Worm (Caenorhabditis elegans) whole organism, late embryonic: ENCODE measurements around the gene W02B3.4.

Experiments
- F13H6.1 ChIP-seq: sonication (generic microtip); optimal IDR thresholded peaks from 2 replicates; lab custom pipeline; 2016; ENCODE audit warnings: missing genetic modification characterization, missing compliant biosample characterization
- K02D7.2 ChIP-seq: sonication (generic microtip); optimal IDR thresholded peaks from 2 replicates; lab custom pipeline; 2017; ENCODE audit warnings: mild to moderate bottlenecking, missing genetic modification characterization, missing compliant biosample characterization
- ahr-1 ChIP-seq: sonication (generic microtip); optimal IDR thresholded peaks from 2 replicates; lab custom pipeline; 2016; ENCODE audit warnings: missing genetic modification characterization, missing compliant biosample characterization
- ceh-14 ChIP-seq: sonication (generic microtip); optimal IDR thresholded peaks from 2 replicates; lab custom pipeline; 2016; ENCODE audit warnings: missing genotype, missing genetic modification characterization, missing compliant biosample characterization
- ceh-18 ChIP-seq: sonication (generic microtip); optimal IDR thresholded peaks from 2 replicates; lab custom pipeline; 2016; ENCODE audit warnings: missing genetic modification characterization, missing compliant biosample characterization
- ceh-19 ChIP-seq: fragments of 200-800 bp; sonication (Bioruptor generic); optimal IDR thresholded peaks from 2 replicates; lab custom pipeline; 2018; ENCODE audit warnings: mild to moderate bottlenecking, missing genetic modification characterization, missing compliant biosample characterization
- ceh-2 ChIP-seq: sonication (generic microtip); optimal IDR thresholded peaks from 2 replicates; lab custom pipeline; 2016; ENCODE audit warnings: missing genotype, missing genetic modification characterization, missing compliant biosample characterization
- ceh-22 ChIP-seq: sonication (generic microtip); optimal IDR thresholded peaks from 2 replicates; lab custom pipeline; 2017; ENCODE audit warnings: missing biosample characterization, missing genetic modification characterization
- ceh-24 ChIP-seq: sonication (generic microtip); optimal IDR thresholded peaks from 2 replicates; lab custom pipeline; 2016; ENCODE audit warnings: mild to moderate bottlenecking, missing genetic modification characterization, missing compliant biosample characterization
- ceh-30 ChIP-seq: fragments of 150-350 bp; optimal IDR thresholded peaks from 2 replicates; lab custom pipeline; 2014; ENCODE audit warnings: missing biosample characterization, missing genetic modification characterization
- ceh-31 ChIP-seq: sonication (generic microtip); optimal IDR thresholded peaks from 2 replicates; lab custom pipeline; 2016; ENCODE audit warnings: missing genetic modification characterization, missing compliant biosample characterization
- ceh-34 ChIP-seq: sonication (generic microtip); optimal IDR thresholded peaks from 2 replicates; lab custom pipeline; 2016; ENCODE audit warnings: mild to moderate bottlenecking, missing genetic modification characterization, missing compliant biosample characterization
- ceh-6 ChIP-seq: fragments of 200-800 bp; sonication (Bioruptor generic); optimal IDR thresholded peaks from 2 replicates; lab custom pipeline; 2018; ENCODE audit warnings: mild to moderate bottlenecking, missing genetic modification characterization, missing compliant biosample characterization
- ceh-9 ChIP-seq: sonication (generic microtip); optimal IDR thresholded peaks from 2 replicates; lab custom pipeline; 2016; ENCODE audit warnings: mild to moderate bottlenecking, missing genetic modification characterization, inconsistent platforms, missing compliant biosample characterization
- che-1 ChIP-seq: sonication (generic microtip); optimal IDR thresholded peaks from 2 replicates; lab custom pipeline; 2016; ENCODE audit warnings: mild to moderate bottlenecking, missing genetic modification characterization, missing compliant biosample characterization
- dve-1 ChIP-seq: sonication (generic microtip); optimal IDR thresholded peaks from 2 replicates; lab custom pipeline; 2017; ENCODE audit warnings: antibody characterized with exemption, mild to moderate bottlenecking, missing genetic modification characterization, missing compliant biosample characterization
- elt-2 ChIP-seq: sonication (generic microtip); optimal IDR thresholded peaks from 2 replicates; lab custom pipeline; 2016; ENCODE audit warnings: missing genetic modification reagents, missing genetic modification characterization, missing compliant biosample characterization
- fkh-10 ChIP-seq: fragments of 150-350 bp; optimal IDR thresholded peaks from 2 replicates; lab custom pipeline; 2014; ENCODE audit warnings: missing biosample characterization, missing genetic modification reagents, missing genetic modification characterization
- gmeb-2 ChIP-seq: sonication (generic microtip); optimal IDR thresholded peaks from 2 replicates; lab custom pipeline; 2016; ENCODE audit warnings: missing genetic modification characterization, inconsistent platforms, missing compliant biosample characterization
- hlh-15 ChIP-seq: sonication (generic microtip); optimal IDR thresholded peaks from 2 replicates; lab custom pipeline; 2016; ENCODE audit warnings: missing genetic modification characterization, missing compliant biosample characterization
- hlh-6 ChIP-seq: sonication (generic microtip); optimal IDR thresholded peaks from 2 replicates; lab custom pipeline; 2016; ENCODE audit warnings: missing genotype, missing genetic modification characterization, missing compliant biosample characterization
- lim-6 ChIP-seq: sonication (generic microtip); optimal IDR thresholded peaks from 2 replicates; lab custom pipeline; 2016; ENCODE audit warnings: missing genetic modification characterization, missing compliant biosample characterization
- nfya-1 ChIP-seq: sonication (generic microtip); optimal IDR thresholded peaks from 2 replicates; lab custom pipeline; 2017; ENCODE audit warnings: missing genetic modification characterization, mild to moderate bottlenecking, missing compliant biosample characterization, antibody characterized with exemption, moderate library complexity
- nhr-11 ChIP-seq: fragments of 150-350 bp; optimal IDR thresholded peaks from 2 replicates; lab custom pipeline; 2014; ENCODE audit warnings: missing biosample characterization, missing genetic modification characterization
- odd-2 ChIP-seq: sonication (generic microtip); optimal IDR thresholded peaks from 2 replicates; lab custom pipeline; 2017; ENCODE audit warnings: antibody characterized with exemption, mild to moderate bottlenecking, missing genetic modification characterization, missing compliant biosample characterization
- pag-3 ChIP-seq: sonication (generic microtip); optimal IDR thresholded peaks from 2 replicates; lab custom pipeline; 2016; ENCODE audit warnings: missing compliant biosample characterization, missing genetic modification characterization, borderline replicate concordance
- pat-9 ChIP-seq: fragments of 200-800 bp; sonication (Bioruptor generic); optimal IDR thresholded peaks from 2 replicates; lab custom pipeline; 2018; ENCODE audit warnings: mild to moderate bottlenecking, missing genetic modification characterization, moderate library complexity, missing compliant biosample characterization
- pha-4 ChIP-seq: fragments of 150-350 bp; optimal IDR thresholded peaks from 2 replicates; lab custom pipeline; 2018; ENCODE audit warnings: missing biosample characterization, missing genetic modification reagents, missing genetic modification characterization
- pros-1 ChIP-seq: fragments of 150-350 bp; optimal IDR thresholded peaks from 2 replicates; lab custom pipeline; 2014; ENCODE audit warnings: missing biosample characterization, missing genetic modification reagents, missing genetic modification characterization
- ref-2 ChIP-seq: sonication (generic microtip); optimal IDR thresholded peaks from 2 replicates; lab custom pipeline; 2016; ENCODE audit warnings: missing genetic modification characterization, missing compliant biosample characterization
- rnt-1 ChIP-seq: sonication (generic microtip); optimal IDR thresholded peaks from 2 replicates; lab custom pipeline; 2016; ENCODE audit warnings: missing genetic modification characterization, missing compliant biosample characterization
- sdc-2 ChIP-seq: sonication (generic microtip); optimal IDR thresholded peaks from 2 replicates; lab custom pipeline; 2016; ENCODE audit warnings: missing genotype, missing genetic modification characterization, missing compliant biosample characterization
- sox-4 ChIP-seq: sonication (generic microtip); optimal IDR thresholded peaks from 2 replicates; lab custom pipeline; 2017; ENCODE audit warnings: mild to moderate bottlenecking, missing genetic modification characterization, inconsistent platforms, missing compliant biosample characterization
- syd-9 ChIP-seq: sonication (generic microtip); optimal IDR thresholded peaks from 2 replicates; lab custom pipeline; 2016; ENCODE audit warnings: mild to moderate bottlenecking, missing genetic modification characterization, moderate library complexity, missing compliant biosample characterization
- tbx-2 ChIP-seq: sonication (generic microtip); optimal IDR thresholded peaks from 2 replicates; lab custom pipeline; 2016; ENCODE audit warnings: missing genetic modification characterization, missing compliant biosample characterization
- tbx-7 ChIP-seq: sonication (generic microtip); optimal IDR thresholded peaks from 2 replicates; lab custom pipeline; 2016; ENCODE audit warnings: missing genotype, missing genetic modification characterization, missing compliant biosample characterization
- ttx-3 ChIP-seq: sonication (generic microtip); optimal IDR thresholded peaks from 2 replicates; lab custom pipeline; 2016; ENCODE audit warnings: missing genetic modification reagents, missing genetic modification characterization, missing compliant biosample characterization
- unc-3 ChIP-seq, 2 experiments: fragments of 200-800 bp in 1 of 2; sonication (Bioruptor generic) in 1 of 2; sonication (generic microtip) in 1 of 2; conservative IDR thresholded peaks in 1 of 2; optimal IDR thresholded peaks in 1 of 2; 2 replicates each; pipeline versions ENCODE4 v1.3.6 to Lab custom; 2016 to 2022; ENCODE audit warnings: missing compliant biosample characterization in 2 of 2, missing genetic modification characterization in 2 of 2, missing genetic modification reagents in 1 of 2
- unc-42 ChIP-seq: sonication (generic microtip); optimal IDR thresholded peaks from 2 replicates; lab custom pipeline; 2016; ENCODE audit warnings: missing genotype, missing genetic modification characterization, missing compliant biosample characterization
- unc-55 ChIP-seq: sonication (generic microtip); optimal IDR thresholded peaks from 2 replicates; lab custom pipeline; 2017; ENCODE audit warnings: missing biosample characterization, missing genetic modification reagents, missing genetic modification characterization
- zip-5 ChIP-seq: sonication (generic microtip); optimal IDR thresholded peaks from 2 replicates; lab custom pipeline; 2016; ENCODE audit warnings: missing genetic modification characterization, missing compliant biosample characterization

Gene W02B3.4

DNA sequence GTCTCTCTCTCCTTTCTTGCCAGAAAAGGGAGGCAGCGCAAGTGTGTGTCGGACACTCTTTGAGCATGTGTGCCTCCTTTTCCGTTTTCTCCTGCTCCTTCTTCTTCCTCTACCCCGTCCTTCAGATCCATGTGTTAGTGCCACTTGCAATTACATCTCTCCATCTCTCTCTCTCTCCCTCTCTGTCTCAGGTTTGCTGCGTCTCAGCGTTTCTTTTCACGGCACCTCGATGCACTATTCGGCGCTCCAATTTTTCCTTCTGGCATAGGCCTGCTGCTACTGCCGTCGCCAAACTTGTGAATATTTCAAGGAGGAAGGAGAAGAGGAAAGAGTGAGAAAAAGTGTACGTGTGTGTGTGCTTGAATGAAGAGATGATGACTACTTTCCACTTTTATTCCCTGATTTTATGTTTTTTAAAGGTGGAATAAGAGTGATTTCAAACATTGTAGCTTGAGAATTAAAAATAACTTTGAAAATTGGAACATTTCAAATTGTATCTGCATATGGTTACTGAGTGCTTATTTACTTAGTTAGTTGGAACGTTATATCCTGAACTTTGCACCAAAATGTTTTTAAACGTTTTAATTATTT, 14.8 kb downstream of the W02B3.4 start, which contains the start of gene W02B3.3:
Gene W02B3.3, minus strand, starts transcription at position 131 of the 591 bp plus-strand sequence.
- TF ChIP-seq gmeb-2 (no peak), syd-9 (tag; lab: Kevin White, UChicago) (no peak), ceh-34 (peak; percentile 16), ceh-30 (tag; lab: Kevin White, UChicago) (no peak), hlh-15 (tag; lab: Kevin White, UChicago) (no peak), ceh-22 (tag; lab: Kevin White, UChicago) (no peak), unc-3 (GFP tag; conservative IDR thresholded peaks at IDR 0.05; lab: Robert Waterston, UW) (no peak), unc-3 (tag; optimal IDR thresholded peaks at IDR 0.05; lab: Kevin White, UChicago) (no peak), pha-4 (no peak), zip-5 (tag; lab: Kevin White, UChicago) (no peak), sdc-2 (tag; lab: Kevin White, UChicago) (peak; percentile 35), ref-2 (tag; lab: Kevin White, UChicago) (peak; percentile 40), unc-55 (peak; percentile 77), ceh-24 (no peak), fkh-10 (GFP tag; lab: Kevin White, UChicago) (peak; percentile 21), pros-1 (tag; lab: Kevin White, UChicago) (peak; percentile 55), ceh-6 (GFP tag; lab: Kevin White, UChicago) (peak; percentile 34), ceh-18 (tag; lab: Kevin White, UChicago) (peak; percentile 84), che-1 (tag; lab: Kevin White, UChicago) (no peak), lim-6 (tag; lab: Kevin White, UChicago) (no peak), pat-9 (peak; percentile 6), ceh-14 (peak; percentile 69), ceh-9 (tag; lab: Kevin White, UChicago) (no peak), tbx-7 (tag; lab: Kevin White, UChicago) (no peak), rnt-1 (tag; lab: Kevin White, UChicago) (peak; percentile 32), ceh-31 (peak; percentile 84), pag-3 (tag; lab: Kevin White, UChicago) (peak; percentile 33), ttx-3 (tag; lab: Kevin White, UChicago) (no peak), hlh-6 (peak; percentile 43), F13H6.1 (tag; lab: Kevin White, UChicago) (no peak), unc-42 (tag; lab: Kevin White, UChicago) (peak; percentile 94), tbx-2 (tag; lab: Kevin White, UChicago) (peak; percentile 67), dve-1 (tag; lab: Kevin White, UChicago) (no peak), nfya-1 (tag; lab: Kevin White, UChicago) (peak; percentile 23), odd-2 (no peak), elt-2 (tag; lab: Kevin White, UChicago) (no peak), ceh-19 (GFP tag; lab: Kevin White, UChicago) (peak; percentile 74), sox-4 (tag; lab: Kevin White, UChicago) (no peak), K02D7.2 (no peak), ahr-1 (tag; lab: Kevin White, UChicago) (no peak), ceh-2 (tag; lab: Kevin White, UChicago) (peak; percentile 23)

DNA sequence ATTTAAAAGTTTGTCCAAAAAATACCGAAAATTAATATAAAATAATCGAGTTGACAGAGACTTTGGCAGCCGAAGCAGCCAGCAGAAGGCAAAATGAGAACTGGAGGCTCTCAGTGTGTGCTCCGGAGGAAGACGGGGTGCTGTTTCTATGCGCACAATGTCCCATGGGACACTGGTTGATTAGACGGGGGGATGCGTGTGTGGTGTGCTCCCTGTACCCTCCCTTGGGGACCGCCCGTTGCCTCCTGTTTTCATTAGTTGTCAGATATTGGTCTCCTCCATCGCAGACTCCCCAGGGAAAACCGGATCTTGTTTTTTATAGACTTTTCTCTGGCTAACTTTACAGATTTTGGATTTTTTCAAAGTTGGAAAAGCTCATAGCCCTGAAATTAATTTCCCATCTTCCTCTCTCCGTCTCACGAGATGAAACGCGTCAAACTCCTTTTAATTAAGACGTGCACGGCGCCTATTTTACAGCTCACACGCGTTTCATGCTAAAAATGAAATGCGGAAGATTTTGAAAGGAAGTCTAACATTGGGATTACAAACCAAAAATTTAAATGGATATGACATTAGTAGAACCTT, 18.0 kb downstream of the W02B3.4 start, which contains the start of gene C09F5.3:
Gene C09F5.3, minus strand, starts transcription at position 94 of the 585 bp plus-strand sequence.
- TF ChIP-seq nhr-11 (tag; lab: Kevin White, UChicago) (no peak), ceh-24 (no peak), ceh-19 (GFP tag; lab: Kevin White, UChicago) (no peak), sdc-2 (tag; lab: Kevin White, UChicago) (no peak), ceh-14 (peak; percentile 9), unc-3 (GFP tag; conservative IDR thresholded peaks at IDR 0.05; lab: Robert Waterston, UW) (peak; percentile 92), unc-3 (tag; optimal IDR thresholded peaks at IDR 0.05; lab: Kevin White, UChicago) (peak; percentile 98), unc-42 (tag; lab: Kevin White, UChicago) (peak; percentile 8), ahr-1 (tag; lab: Kevin White, UChicago) (no peak)
